Worm (Caenorhabditis elegans) whole organism, young adult: ENCODE data around the gene adm-2.

ENCODE experiments used
- B0035.1 ChIP-seq: sonication (generic microtip); optimal IDR thresholded peaks from 2 replicates; lab custom pipeline; 2016; ENCODE audit warnings: missing genetic modification characterization, mild to moderate bottlenecking, missing compliant biosample characterization, missing genotype, missing genetic modification reagents
- B0261.1 ChIP-seq: sonication (generic microtip); optimal IDR thresholded peaks from 2 replicates; lab custom pipeline; 2016; ENCODE audit warnings: mild to moderate bottlenecking, missing genetic modification characterization, moderate library complexity, missing compliant biosample characterization
- B0336.3 ChIP-seq: fragments of 200-800 bp; sonication (Bioruptor generic); IDR thresholded peaks from 2 replicates; pipeline ENCODE4 v1.3.6; 2022; ENCODE audit warnings: missing genetic modification characterization, missing compliant biosample characterization
- C06A6.2 ChIP-seq: fragments of 200-800 bp; sonication (Bioruptor generic); conservative IDR thresholded peaks from 2 replicates; pipeline ENCODE4 v1.3.6; 2022; ENCODE audit warnings: missing genetic modification characterization, missing compliant biosample characterization
- F10E7.11 ChIP-seq: sonication (generic microtip); optimal IDR thresholded peaks from 2 replicates; lab custom pipeline; 2017; ENCODE audit warnings: mild to moderate bottlenecking, missing genetic modification characterization, moderate library complexity, missing compliant biosample characterization
- F33H1.4 ChIP-seq: fragments of 200-800 bp; sonication (Bioruptor generic); IDR thresholded peaks from 2 replicates; pipeline ENCODE4 v1.3.6; 2022; ENCODE audit warnings: missing genetic modification reagents, missing genetic modification characterization, missing compliant biosample characterization
- F37B4.10 ChIP-seq: fragments of 200-800 bp; sonication (Bioruptor generic); IDR thresholded peaks from 2 replicates; pipeline ENCODE4 v1.3.6; 2022; ENCODE audit warnings: missing genetic modification characterization, missing compliant biosample characterization
- F57A8.1 ChIP-seq: fragments of 200-800 bp; sonication (Bioruptor generic); optimal IDR thresholded peaks from 2 replicates; lab custom pipeline; 2018; ENCODE audit warnings: mild to moderate bottlenecking, missing genetic modification characterization, moderate library complexity, missing compliant biosample characterization
- F57C9.4 ChIP-seq: sonication (generic microtip); optimal IDR thresholded peaks from 2 replicates; lab custom pipeline; 2017; ENCODE audit warnings: mild to moderate bottlenecking, missing genetic modification characterization, missing compliant biosample characterization
- Y53F4B.3 ChIP-seq: fragments of 200-800 bp; sonication (Bioruptor generic); IDR thresholded peaks from 2 replicates; pipeline ENCODE4 v1.3.6; 2022; ENCODE audit warnings: missing genetic modification reagents, missing genetic modification characterization, missing compliant biosample characterization
- Y53G8AR.9 ChIP-seq: fragments of 200-800 bp; sonication (Bioruptor generic); conservative IDR thresholded peaks from 2 replicates; pipeline ENCODE4 v1.3.6; 2022; ENCODE audit warnings: missing genetic modification reagents, missing genetic modification characterization, missing compliant biosample characterization
- Y56A3A.18 ChIP-seq: fragments of 200-800 bp; sonication (Bioruptor generic); IDR thresholded peaks from 2 replicates; pipeline ENCODE4 v1.3.6; 2022; ENCODE audit warnings: missing genetic modification reagents, missing genetic modification characterization, missing compliant biosample characterization
- ZK185.1 ChIP-seq: sonication (generic microtip); optimal IDR thresholded peaks from 2 replicates; lab custom pipeline; 2016; ENCODE audit warnings: mild to moderate bottlenecking, missing genetic modification characterization, missing compliant biosample characterization; ENCODE audit not compliant: poor library complexity, severe bottlenecking
- akir-1 ChIP-seq: fragments of 200-800 bp; sonication (Bioruptor generic); optimal IDR thresholded peaks from 2 replicates; lab custom pipeline; 2018; ENCODE audit warnings: mild to moderate bottlenecking, missing genetic modification characterization, moderate library complexity, missing compliant biosample characterization
- aptf-3 ChIP-seq: fragments of 200-800 bp; sonication (Bioruptor generic); IDR thresholded peaks from 2 replicates; pipeline ENCODE4 v1.3.6; 2022; ENCODE audit warnings: missing genetic modification characterization, missing compliant biosample characterization
- attf-3 ChIP-seq: fragments of 200-800 bp; sonication (Bioruptor generic); conservative IDR thresholded peaks from 2 replicates; pipeline ENCODE4 v1.3.6; 2022; ENCODE audit warnings: missing genetic modification reagents, missing genetic modification characterization, missing compliant biosample characterization
- bed-2 ChIP-seq: fragments of 200-800 bp; sonication (Bioruptor generic); IDR thresholded peaks from 2 replicates; pipeline ENCODE4 v1.3.6; 2022; ENCODE audit warnings: missing genetic modification reagents, missing genetic modification characterization, missing compliant biosample characterization
- ccch-3 ChIP-seq: fragments of 200-800 bp; sonication (Bioruptor generic); optimal IDR thresholded peaks from 2 replicates; lab custom pipeline; 2018; ENCODE audit warnings: mild to moderate bottlenecking, missing genetic modification characterization, missing compliant biosample characterization
- cebp-2 ChIP-seq: fragments of 200-800 bp; sonication (Bioruptor generic); IDR thresholded peaks from 2 replicates; pipeline ENCODE4 v1.3.6; 2022; ENCODE audit warnings: missing genetic modification characterization, missing compliant biosample characterization
- ceh-100 ChIP-seq: fragments of 200-800 bp; sonication (Bioruptor generic); IDR thresholded peaks from 2 replicates; pipeline ENCODE4 v1.3.6; 2022; ENCODE audit warnings: missing genetic modification reagents, missing genetic modification characterization, missing compliant biosample characterization
- ceh-58 ChIP-seq: fragments of 200-800 bp; sonication (Bioruptor generic); IDR thresholded peaks from 2 replicates; pipeline ENCODE4 v1.3.6; 2022; ENCODE audit warnings: missing genetic modification characterization, missing compliant biosample characterization
- ceh-79 ChIP-seq: sonication (generic microtip); optimal IDR thresholded peaks from 2 replicates; lab custom pipeline; 2017; ENCODE audit warnings: mild to moderate bottlenecking, missing genetic modification characterization, missing compliant biosample characterization
- dpff-1 ChIP-seq: sonication (generic microtip); optimal IDR thresholded peaks from 2 replicates; lab custom pipeline; 2017; ENCODE audit warnings: mild to moderate bottlenecking, missing genetic modification characterization, missing compliant biosample characterization
- dpl-1 ChIP-seq: fragments of 150-350 bp; optimal IDR thresholded peaks from 2 replicates; lab custom pipeline; 2014; ENCODE audit warnings: missing biosample characterization, missing genetic modification reagents, missing genetic modification characterization
- efl-1 ChIP-seq: fragments of 150-350 bp; optimal IDR thresholded peaks from 2 replicates; lab custom pipeline; 2014; ENCODE audit warnings: missing biosample characterization, missing genetic modification reagents, missing genetic modification characterization
- egl-18 ChIP-seq: fragments of 200-800 bp; sonication (Bioruptor generic); IDR thresholded peaks from 2 replicates; pipeline ENCODE4 v1.3.6; 2022; ENCODE audit warnings: missing genetic modification reagents, missing genetic modification characterization, missing compliant biosample characterization
- ets-4 ChIP-seq: fragments of 200-800 bp; sonication (Bioruptor generic); optimal IDR thresholded peaks from 2 replicates; lab custom pipeline; 2018; ENCODE audit warnings: mild to moderate bottlenecking, missing genetic modification characterization, missing compliant biosample characterization
- fkh-3 ChIP-seq: sonication (generic microtip); optimal IDR thresholded peaks from 2 replicates; lab custom pipeline; 2016; ENCODE audit warnings: mild to moderate bottlenecking, missing genetic modification characterization, missing compliant biosample characterization
- gei-17 ChIP-seq: fragments of 200-800 bp; sonication (Bioruptor generic); optimal IDR thresholded peaks from 2 replicates; lab custom pipeline; 2018; ENCODE audit warnings: mild to moderate bottlenecking, missing genetic modification characterization, missing compliant biosample characterization
- him-1 ChIP-seq: sonication (generic microtip); optimal IDR thresholded peaks from 2 replicates; lab custom pipeline; 2016; ENCODE audit warnings: missing genotype, missing genetic modification reagents, missing genetic modification characterization, missing compliant biosample characterization
- hlh-12 ChIP-seq: sonication (generic microtip); optimal IDR thresholded peaks from 2 replicates; lab custom pipeline; 2016; ENCODE audit warnings: missing genetic modification characterization, missing compliant biosample characterization
- lin-26 ChIP-seq: fragments of 200-800 bp; sonication (Bioruptor generic); IDR thresholded peaks from 2 replicates; pipeline ENCODE4 v1.3.6; 2022; ENCODE audit warnings: missing genetic modification reagents, missing genetic modification characterization, missing compliant biosample characterization
- lsl-1 ChIP-seq: fragments of 200-800 bp; sonication (Bioruptor generic); optimal IDR thresholded peaks from 2 replicates; lab custom pipeline; 2018; ENCODE audit warnings: mild to moderate bottlenecking, missing genetic modification characterization, moderate library complexity, missing compliant biosample characterization
- nfya-2 ChIP-seq: fragments of 200-800 bp; sonication (Bioruptor generic); IDR thresholded peaks from 2 replicates; pipeline ENCODE4 v1.3.6; 2022; ENCODE audit warnings: missing genetic modification reagents, missing genetic modification characterization, missing compliant biosample characterization
- nhr-120 ChIP-seq: fragments of 200-800 bp; sonication (Bioruptor generic); IDR thresholded peaks from 2 replicates; pipeline ENCODE4 v1.3.6; 2022; ENCODE audit warnings: missing genetic modification characterization, missing compliant biosample characterization
- nhr-27 ChIP-seq: fragments of 200-800 bp; sonication (Bioruptor generic); optimal IDR thresholded peaks from 2 replicates; lab custom pipeline; 2018; ENCODE audit warnings: mild to moderate bottlenecking, missing genetic modification characterization, moderate library complexity, missing compliant biosample characterization
- rec-8 ChIP-seq, 2 experiments: sonication (generic microtip); optimal IDR thresholded peaks; 2 replicates each; lab custom pipeline; 2016; ENCODE audit warnings: mild to moderate bottlenecking in 2 of 2, missing genetic modification characterization in 2 of 2, missing genetic modification reagents in 2 of 2, missing genotype in 2 of 2, missing biosample characterization in 1 of 2, missing compliant biosample characterization in 1 of 2, moderate library complexity in 1 of 2
- snpc-1.1 ChIP-seq: sonication (generic microtip); optimal IDR thresholded peaks from 2 replicates; lab custom pipeline; 2017; ENCODE audit warnings: missing genetic modification characterization, mild to moderate bottlenecking, missing compliant biosample characterization, antibody characterized with exemption, moderate library complexity, missing genotype, missing genetic modification reagents; ENCODE audit not compliant: insufficient read depth
- snpc-1.3 ChIP-seq: sonication (generic microtip); optimal IDR thresholded peaks from 2 replicates; lab custom pipeline; 2017; ENCODE audit warnings: missing genetic modification characterization, mild to moderate bottlenecking, missing compliant biosample characterization, antibody characterized with exemption, moderate library complexity, missing genotype, missing genetic modification reagents; ENCODE audit not compliant: insufficient read depth
- snpc-3.4 ChIP-seq: sonication (generic microtip); optimal IDR thresholded peaks from 2 replicates; lab custom pipeline; 2017; ENCODE audit warnings: missing genetic modification characterization, mild to moderate bottlenecking, missing compliant biosample characterization, antibody characterized with exemption, moderate library complexity, missing genotype, missing genetic modification reagents
- somi-1 ChIP-seq: fragments of 200-800 bp; sonication (Bioruptor generic); optimal IDR thresholded peaks from 2 replicates; lab custom pipeline; 2018; ENCODE audit warnings: mild to moderate bottlenecking, missing genetic modification characterization, missing compliant biosample characterization
- tbp1 ChIP-seq: fragments of 200-800 bp; sonication (Bioruptor generic); optimal IDR thresholded peaks from 2 replicates; lab custom pipeline; 2018; ENCODE audit warnings: mild to moderate bottlenecking, missing genetic modification characterization, missing compliant biosample characterization
- tbx-9 ChIP-seq: sonication (generic microtip); optimal IDR thresholded peaks from 2 replicates; lab custom pipeline; 2016; ENCODE audit warnings: borderline replicate concordance, missing genetic modification characterization, inconsistent platforms, missing compliant biosample characterization
- tlf-1 ChIP-seq: fragments of 200-800 bp; sonication (Bioruptor generic); optimal IDR thresholded peaks from 2 replicates; lab custom pipeline; 2018; ENCODE audit warnings: mild to moderate bottlenecking, missing genetic modification characterization, missing compliant biosample characterization
- unc-62 ChIP-seq: fragments of 150-350 bp; optimal IDR thresholded peaks from 2 replicates; lab custom pipeline; 2014; ENCODE audit warnings: missing biosample characterization, missing genetic modification reagents, missing genetic modification characterization
- ztf-18 ChIP-seq: sonication (generic microtip); optimal IDR thresholded peaks from 2 replicates; lab custom pipeline; 2016; ENCODE audit warnings: missing genotype, mild to moderate bottlenecking, missing genetic modification characterization, missing compliant biosample characterization
- ztf-28 ChIP-seq: fragments of 200-800 bp; sonication (Bioruptor generic); IDR thresholded peaks from 2 replicates; pipeline ENCODE4 v1.3.6; 2022; ENCODE audit warnings: missing genetic modification reagents, missing genetic modification characterization, missing compliant biosample characterization

Gene adm-2

ce11 chrX:13700642-13701233 lies 13.0 kb downstream of the adm-2 start (continued):
- TF ChIP-seq fkh-3 (no peak), Y56A3A.18 (GFP tag; lab: Robert Waterston, UW) (peak; percentile 100), ccch-3 (GFP tag; lab: Kevin White, UChicago) (peak; percentile 92), nfya-2 (0 out of 2 replicates have a peak, but pooled peaks have one; percentile 26), ceh-79 (peak; percentile 78), ceh-58 (GFP tag; lab: Robert Waterston, UW) (0 out of 2 replicates have a peak, but pooled peaks have one; percentile 85), gei-17 (GFP tag; lab: Kevin White, UChicago) (peak; percentile 98), F33H1.4 (GFP tag; lab: Robert Waterston, UW) (peak; percentile 33), F57C9.4 (tag; lab: Kevin White, UChicago) (peak; percentile 54), nhr-27 (tag; lab: Kevin White, UChicago) (peak; percentile 97), ztf-18 (tag; lab: Kevin White, UChicago) (peak; percentile 69), lsl-1 (no peak), ceh-100 (GFP tag; lab: Robert Waterston, UW) (peak; percentile 79), Y53F4B.3 (GFP tag; lab: Robert Waterston, UW) (no peak), C06A6.2 (GFP tag; lab: Robert Waterston, UW) (peak; percentile 98), unc-62 (peak; percentile 50), F37B4.10 (GFP tag; lab: Robert Waterston, UW) (0 out of 2 replicates have a peak, but pooled peaks have one; percentile 83), dpl-1 (GFP tag; lab: Kevin White, UChicago) (no peak), egl-18 (GFP tag; lab: Robert Waterston, UW) (peak; percentile 98), ZK185.1 (tag; lab: Kevin White, UChicago) (peak; percentile 99), rec-8 (tag; optimal IDR thresholded peaks at IDR 0.05; lab: Kevin White, UChicago) (no peak), tlf-1 (peak; percentile 97), tbx-9 (peak; percentile 9), snpc-3.4 (tag; lab: Kevin White, UChicago) (peak; percentile 23), ztf-28 (no peak; the same call in 1 of the 2 replicates), attf-3 (peak; percentile 74), efl-1 (GFP tag; lab: Kevin White, UChicago) (no peak), akir-1 (GFP tag; lab: Kevin White, UChicago) (peak; percentile 87), snpc-1.3 (tag; lab: Kevin White, UChicago) (peak; percentile 10), B0261.1 (peak; percentile 68), lin-26 (GFP tag; lab: Robert Waterston, UW) (peak; percentile 81), cebp-2 (GFP tag; lab: Robert Waterston, UW) (peak; percentile 99), Y53G8AR.9 (GFP tag; lab: Robert Waterston, UW) (peak; percentile 97), somi-1 (GFP tag; lab: Kevin White, UChicago) (peak; percentile 98), snpc-1.1 (no peak), tbp1 (peak; percentile 82), F57A8.1 (peak; percentile 92), B0336.3 (GFP tag; lab: Robert Waterston, UW) (peak; percentile 99), F10E7.11 (tag; lab: Kevin White, UChicago) (peak; percentile 99), nhr-120 (GFP tag; lab: Robert Waterston, UW) (0 out of 2 replicates have a peak, but pooled peaks have one; percentile 54), hlh-12 (tag; lab: Kevin White, UChicago) (no peak), aptf-3 (GFP tag; lab: Robert Waterston, UW) (no peak), B0035.1 (tag; lab: Kevin White, UChicago) (peak; percentile 96), bed-2 (0 out of 2 replicates have a peak, but pooled peaks have one; percentile 60), him-1 (tag; lab: Kevin White, UChicago) (no peak), dpff-1 (tag; lab: Kevin White, UChicago) (peak; percentile 87), ets-4 (GFP tag; lab: Kevin White, UChicago) (peak; percentile 93)
